Fruit fly (Drosophila melanogaster): ENCODE data around the gene CG42505.

dm6 chr3R:12016828-12017280, 14.7 kb downstream of the CG42505 start, which contains the start of the genes DCAF12 and Spt3:
- TF ChIP-seq fkh (GFP tag; optimal IDR thresholded peaks at IDR 0.05) (peak; percentile 93), CG8119 (GFP tag; IDR thresholded peaks at IDR 0.05) (no peak), Sox102F (GFP tag; optimal IDR thresholded peaks at IDR 0.05) (no peak), net (GFP tag; optimal IDR thresholded peaks at IDR 0.05) (no peak), Lpt (GFP tag; optimal IDR thresholded peaks at IDR 0.05) (no peak), Sox15 (GFP tag; optimal IDR thresholded peaks at IDR 0.05) (no peak), OdsH (GFP tag; optimal IDR thresholded peaks at IDR 0.05) (no peak), Blimp-1 (GFP tag; optimal IDR thresholded peaks at IDR 0.05) (no peak), CG3919 (GFP tag; optimal IDR thresholded peaks at IDR 0.05) (no peak), svp (GFP tag) (peak; percentile 55), spab (GFP tag; optimal IDR thresholded peaks at IDR 0.05) (no peak), eg (GFP tag; IDR thresholded peaks at IDR 0.05) (no peak), CG1621 (tag; optimal IDR thresholded peaks at IDR 0.05) (peak; percentile 94)

All from whole organism, prepupa.